Fruit fly (Drosophila melanogaster) whole organism: ENCODE measurements around the gene CG42763.

Experiments used
- EcR ChIP-seq, 2 experiments: fragments of >200 bp; optimal IDR thresholded peaks; 2 replicates each; lab custom pipeline; 2017; ENCODE audit warnings: missing biosample characterization in 2 of 2, missing genetic modification characterization in 2 of 2, missing genetic modification reagents in 2 of 2
- psq ChIP-seq: fragments of >200 bp; optimal IDR thresholded peaks from 2 replicates; lab custom pipeline; 2017
- usp ChIP-seq: fragments of >200 bp; optimal IDR thresholded peaks from 2 replicates; lab custom pipeline; 2017; ENCODE audit warnings: missing biosample characterization, missing genetic modification characterization, mixed read lengths

- no peak for TF ChIP-seq EcR (GFP tag; optimal IDR thresholded peaks at IDR 0.05; lab: Kevin White, UChicago)
- TF ChIP-seq psq: no peak
- no peak for TF ChIP-seq usp (GFP tag; lab: Kevin White, UChicago)
Measured at dm6 chr2L:8133772-8134386, 11.0 kb downstream of the CG42763 start.
